Worm (Caenorhabditis elegans): ENCODE measurements around the gene B0034.2.

DNA sequence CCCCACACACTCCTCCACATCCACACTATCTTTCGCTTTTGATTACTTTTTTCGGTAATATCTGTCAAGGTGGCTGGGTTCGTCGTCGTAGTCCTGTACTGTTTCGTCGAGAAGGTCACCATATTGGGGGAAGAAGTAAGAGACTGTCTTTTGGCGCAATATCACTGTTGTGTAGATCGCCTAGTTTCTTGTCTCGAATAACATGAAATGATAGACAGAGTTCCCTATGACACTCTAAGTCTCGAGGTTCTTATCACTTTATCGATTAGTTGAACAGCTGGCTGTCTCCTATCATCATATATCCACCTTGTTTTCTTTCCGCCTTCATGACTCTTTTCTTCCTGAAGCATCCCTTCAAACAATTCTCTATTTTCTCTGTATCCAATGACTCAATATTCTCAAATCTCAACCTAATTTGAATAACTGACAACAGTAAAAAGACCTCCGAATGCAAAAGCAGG lies 10.2 kb downstream of the B0034.2 start:
- TF ChIP-seq hmbx-1 (tag; optimal IDR thresholded peaks at IDR 0.05): no peak
- TF ChIP-seq sea-1 (GFP tag; conservative IDR thresholded peaks at IDR 0.05): no peak
